Worm (Caenorhabditis elegans) whole organism, dauer: ENCODE results near the gene sedl-1.
"Not testable (repeated sequence)": the region's sequence is repeated elsewhere in the genome, so short reads cannot be mapped to it uniquely, and the experiment has no call there.

Source experiments
- unc-62 ChIP-seq: sonication (generic microtip); optimal IDR thresholded peaks from 2 replicates; lab custom pipeline; 2017; ENCODE audit warnings: missing biosample characterization, missing genetic modification reagents, missing genetic modification characterization

sedl-1 gene

DNA sequence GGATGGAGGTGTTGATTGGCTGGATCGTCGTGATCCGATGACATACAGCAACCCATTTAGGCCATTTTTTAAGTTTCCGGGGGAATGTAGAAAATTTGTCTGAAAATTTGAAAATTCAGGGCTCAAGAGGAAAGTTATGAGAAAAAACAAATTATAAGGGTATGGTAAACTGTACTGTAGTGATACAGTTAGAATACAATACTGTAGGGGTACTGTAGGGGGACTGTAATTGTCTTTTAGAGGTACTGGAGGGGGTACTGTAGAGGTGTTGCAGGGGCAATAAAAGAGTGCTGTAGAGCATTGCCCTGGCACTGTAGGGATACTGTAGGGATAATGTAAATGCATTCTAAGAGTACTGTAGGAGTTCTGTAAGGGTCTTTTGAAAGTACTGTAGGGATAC is 24.6 kb upstream of the sedl-1 start, which contains the start of gene D1005.6:
TSS of gene D1005.6 (minus strand) at position 101 of the 400 bp plus-strand sequence.
- no peak for TF ChIP-seq unc-62

DNA sequence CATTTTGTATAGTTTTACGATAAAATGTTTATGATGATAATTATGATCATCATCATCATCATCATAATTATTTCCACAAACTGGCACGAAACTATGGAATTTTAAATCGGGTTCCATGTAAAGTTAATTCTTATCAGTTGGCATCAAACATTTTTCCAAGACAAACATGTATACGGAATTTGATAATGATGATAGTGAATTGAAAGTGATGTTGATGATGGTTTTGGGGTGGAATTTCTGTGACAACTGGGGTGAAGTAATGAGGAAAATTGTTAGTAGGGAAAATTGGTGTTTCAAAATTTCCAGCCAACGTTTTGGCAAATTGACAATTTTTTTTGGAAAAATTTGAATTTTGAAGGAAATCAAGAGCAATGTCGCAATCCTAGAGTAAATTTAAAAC is 19.7 kb upstream of the sedl-1 start:
- TF ChIP-seq unc-62: no peak

DNA sequence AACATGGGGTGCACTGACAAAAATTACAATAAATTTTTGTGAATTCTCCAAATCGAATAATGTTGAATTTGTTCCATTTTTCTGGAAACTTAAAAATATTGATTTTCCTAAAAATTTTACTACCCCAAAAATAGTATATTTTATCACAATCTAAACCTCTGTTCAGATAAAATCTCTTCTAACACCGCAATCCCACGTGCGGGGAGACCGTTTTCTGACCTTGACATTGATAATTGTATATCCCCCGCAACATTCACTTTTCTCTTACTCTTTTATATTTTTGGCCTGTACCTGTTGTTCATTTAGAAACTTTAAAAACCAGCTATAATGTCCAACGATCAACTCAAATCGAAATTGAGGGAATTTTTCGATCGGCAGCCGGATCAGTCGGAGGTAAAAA is 18.7 kb upstream of the sedl-1 start, which contains the start of gene D1005.2:
TSS of gene D1005.2 (plus strand) at position 230 of the 400 bp plus-strand sequence.
- no peak for TF ChIP-seq unc-62

DNA sequence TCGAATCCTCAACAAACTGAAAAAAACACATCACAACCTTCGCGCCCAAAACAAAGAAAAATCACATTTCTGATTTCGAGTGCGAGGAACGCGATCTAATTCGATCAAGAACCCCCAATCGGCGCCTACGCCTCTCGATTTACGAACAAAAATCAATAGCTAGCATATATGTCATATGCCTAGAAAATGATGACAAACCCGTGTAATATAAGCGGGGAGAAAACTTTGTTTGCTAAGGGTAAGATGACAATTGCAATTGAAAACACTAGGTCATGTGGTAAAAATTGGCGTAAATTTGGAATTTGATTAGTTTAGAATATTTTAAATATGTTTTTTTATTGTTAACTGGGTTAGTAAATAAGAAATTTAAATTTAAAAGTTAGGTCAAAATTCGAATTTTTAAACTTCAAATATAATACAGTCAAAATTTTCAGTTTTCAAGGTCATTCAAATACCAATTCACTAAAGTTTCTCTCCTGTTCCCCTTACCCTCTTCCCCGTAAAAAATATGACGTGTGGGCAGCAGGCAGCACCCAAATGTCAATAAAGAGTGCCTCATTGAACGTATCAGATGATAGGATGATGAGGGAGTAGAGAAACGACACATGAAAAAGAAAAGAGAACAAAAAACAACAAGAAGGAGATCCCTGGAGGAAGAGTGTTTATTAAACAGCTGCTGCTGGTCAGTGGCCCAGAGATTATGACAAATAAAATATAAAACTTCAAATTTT is 16.5 kb upstream of the sedl-1 start:
- no peak for TF ChIP-seq unc-62

DNA sequence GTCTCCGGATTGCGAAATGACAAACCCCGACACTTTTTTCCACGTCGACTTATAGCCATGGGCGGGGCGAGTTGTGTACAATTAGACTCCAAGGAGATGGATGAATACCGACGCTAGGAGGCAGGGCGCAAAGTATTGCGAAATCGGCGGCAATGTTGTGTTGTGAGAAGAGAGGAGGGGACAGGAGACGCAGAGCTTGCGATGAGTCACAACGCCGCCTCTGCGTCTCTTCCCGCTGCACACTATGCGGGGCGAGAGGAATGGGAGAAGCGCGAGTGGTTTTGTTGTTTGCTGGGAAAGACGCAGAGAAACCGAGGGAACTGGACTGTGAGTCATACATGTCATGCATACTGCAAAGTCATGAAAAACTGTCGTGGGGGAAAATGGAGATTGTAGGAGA is 14.3 kb upstream of the sedl-1 start:
- TF ChIP-seq unc-62: no peak

DNA sequence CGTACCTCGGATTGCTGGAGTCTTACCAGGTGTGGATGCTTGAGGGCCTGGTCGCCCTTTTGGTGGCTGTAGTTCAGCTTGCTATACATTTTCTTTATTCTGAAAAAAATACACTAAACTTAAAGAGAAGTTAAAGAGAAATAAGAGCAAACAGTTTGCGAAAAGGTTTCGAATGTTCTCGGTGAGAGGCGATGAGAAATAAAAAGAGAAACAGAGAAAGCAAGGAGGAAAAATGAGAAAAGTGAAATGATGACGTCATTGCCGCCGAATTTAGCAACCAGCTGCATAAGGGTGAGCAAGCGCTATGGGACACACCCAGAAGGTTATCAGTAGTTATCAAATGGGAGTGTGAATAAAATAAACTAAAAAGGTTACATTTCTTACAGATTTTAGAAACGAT is 13.7 kb upstream of the sedl-1 start, which contains the start of gene cebp-1:
TSS of gene cebp-1 (minus strand) at position 99 of the 400 bp plus-strand sequence.
- TF ChIP-seq unc-62: no peak

DNA sequence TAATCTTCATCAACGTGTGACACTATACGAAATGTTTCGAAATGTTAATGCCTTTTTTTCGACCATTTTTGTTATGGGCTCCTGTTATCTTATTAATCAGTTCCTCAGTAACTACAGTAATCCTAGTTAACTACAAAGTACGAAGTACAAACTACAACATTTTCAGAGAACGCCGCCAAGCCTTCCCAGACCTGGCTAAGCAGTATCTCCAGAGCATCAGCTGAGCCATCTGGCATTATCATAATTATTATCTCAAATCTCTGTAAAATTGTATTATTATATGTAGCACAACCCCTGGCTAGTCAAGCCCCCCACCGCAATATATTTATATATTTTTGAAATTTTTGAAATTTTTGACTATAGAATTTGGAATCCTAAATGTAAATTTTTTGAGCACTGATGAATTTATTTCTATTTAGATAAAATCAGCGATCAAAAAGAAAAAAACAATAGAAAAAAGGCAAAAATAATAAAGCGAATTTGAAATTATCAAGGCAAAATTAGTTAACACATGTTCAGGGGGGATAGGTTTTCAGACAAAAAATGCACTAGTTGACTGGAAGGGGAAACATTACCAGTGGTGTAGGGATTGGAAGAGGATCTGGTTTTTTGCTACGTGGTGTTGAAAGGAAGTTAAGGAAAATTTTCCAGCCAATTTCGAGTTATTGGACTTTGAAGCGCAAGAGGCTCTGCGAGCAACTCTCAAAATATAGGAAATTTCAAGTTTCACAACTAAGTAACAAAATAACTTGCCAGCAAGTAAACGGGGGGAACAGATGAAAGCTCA is 11.9 kb upstream of the sedl-1 start:
- TF ChIP-seq unc-62: no peak

DNA sequence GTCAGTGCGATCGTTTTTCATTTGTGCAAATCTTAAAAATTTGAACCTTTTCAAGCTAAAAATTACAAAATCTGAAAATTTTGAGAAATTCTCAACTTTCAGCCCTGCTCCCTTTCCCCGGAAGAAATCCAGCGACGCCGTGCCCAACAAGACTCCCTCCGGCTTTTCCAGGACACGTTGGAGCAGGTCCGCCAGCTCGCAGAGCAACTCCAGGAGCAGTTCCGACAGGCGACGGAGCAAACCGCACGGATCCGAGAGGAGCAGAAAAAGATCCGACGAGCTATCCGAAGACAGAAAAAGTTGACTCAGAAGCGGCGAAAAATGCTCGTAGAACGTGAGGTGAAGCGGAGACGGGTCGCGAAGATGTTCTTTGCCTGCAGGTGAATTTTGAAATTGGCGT is 11.2 kb upstream of the sedl-1 start:
- no peak for TF ChIP-seq unc-62

DNA sequence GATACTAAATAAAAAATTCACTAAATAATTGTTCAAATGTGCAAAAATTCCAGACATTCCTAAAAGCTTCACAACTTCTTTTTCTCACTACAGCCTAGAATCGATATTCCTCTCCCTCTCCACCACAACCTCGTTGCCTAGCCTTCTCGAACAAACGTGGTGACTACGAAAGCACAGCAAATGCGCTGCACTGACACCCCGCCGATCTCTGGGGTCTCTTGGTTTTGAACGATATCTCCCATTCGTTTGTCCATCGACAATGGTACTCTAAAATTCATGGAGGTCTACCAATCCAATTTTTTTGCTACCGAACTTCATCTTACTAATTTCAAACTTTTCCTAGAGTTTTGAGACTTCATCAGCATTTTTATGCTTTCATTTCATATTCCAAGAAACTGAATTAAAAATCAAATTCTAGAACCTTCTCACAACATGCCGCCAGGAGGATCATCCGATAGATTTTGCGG is 10.3 kb upstream of the sedl-1 start, which contains the start of gene W05H7.1:
TSS of gene W05H7.1 (plus strand) at position 417 of the 467 bp plus-strand sequence.
- TF ChIP-seq unc-62: no peak

DNA sequence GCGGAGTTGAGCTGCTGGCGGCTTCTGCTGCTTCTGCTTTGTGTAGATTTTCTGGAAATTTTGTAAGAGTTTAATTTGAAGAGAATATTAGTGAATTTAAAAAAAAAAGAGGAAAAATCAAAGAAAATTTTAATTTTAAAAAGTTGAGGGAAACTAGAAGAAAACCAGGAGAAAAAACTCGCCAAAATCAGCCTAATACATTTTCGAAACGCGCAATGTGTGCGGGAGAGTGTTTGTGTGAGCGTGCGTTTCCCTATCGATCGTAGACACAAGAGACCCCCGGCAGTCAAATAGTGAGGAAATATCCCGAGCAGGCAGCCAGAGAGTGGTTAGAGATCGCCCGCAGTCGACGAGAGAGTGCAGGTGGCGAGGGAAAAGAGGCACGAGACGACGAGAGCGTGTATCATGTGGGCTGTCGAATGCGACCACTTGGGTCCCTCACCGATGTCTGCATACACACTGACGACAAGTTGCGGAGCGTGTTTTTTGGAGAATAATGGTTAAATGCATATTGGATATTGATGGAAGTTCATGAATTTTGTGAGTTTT is 6.6 kb upstream of the sedl-1 start, which contains the start of gene zfp-3:
TSS of gene zfp-3 (minus strand) at position 51 of the 549 bp plus-strand sequence.
- peak; percentile 5 for TF ChIP-seq unc-62

DNA sequence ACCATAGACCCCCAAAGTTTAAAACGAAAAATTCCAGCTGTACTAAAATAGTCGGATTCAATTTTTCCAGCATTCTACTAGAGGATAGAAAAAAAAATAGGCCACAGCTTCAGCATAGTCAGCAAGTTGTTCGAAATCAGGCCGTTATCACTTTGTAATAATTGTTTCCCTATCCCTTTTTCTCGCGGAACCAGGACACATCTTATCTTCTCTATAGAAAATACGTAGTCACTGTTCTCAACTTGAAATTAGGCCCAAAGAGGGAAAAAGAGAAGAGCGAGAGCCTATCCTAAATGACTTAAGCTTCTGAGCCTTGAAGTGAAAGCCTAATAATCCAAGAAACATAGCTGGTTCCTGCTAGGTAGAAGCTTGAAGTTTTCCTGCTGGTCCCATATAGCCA is 5.6 kb upstream of the sedl-1 start:
- no peak for TF ChIP-seq unc-62

DNA sequence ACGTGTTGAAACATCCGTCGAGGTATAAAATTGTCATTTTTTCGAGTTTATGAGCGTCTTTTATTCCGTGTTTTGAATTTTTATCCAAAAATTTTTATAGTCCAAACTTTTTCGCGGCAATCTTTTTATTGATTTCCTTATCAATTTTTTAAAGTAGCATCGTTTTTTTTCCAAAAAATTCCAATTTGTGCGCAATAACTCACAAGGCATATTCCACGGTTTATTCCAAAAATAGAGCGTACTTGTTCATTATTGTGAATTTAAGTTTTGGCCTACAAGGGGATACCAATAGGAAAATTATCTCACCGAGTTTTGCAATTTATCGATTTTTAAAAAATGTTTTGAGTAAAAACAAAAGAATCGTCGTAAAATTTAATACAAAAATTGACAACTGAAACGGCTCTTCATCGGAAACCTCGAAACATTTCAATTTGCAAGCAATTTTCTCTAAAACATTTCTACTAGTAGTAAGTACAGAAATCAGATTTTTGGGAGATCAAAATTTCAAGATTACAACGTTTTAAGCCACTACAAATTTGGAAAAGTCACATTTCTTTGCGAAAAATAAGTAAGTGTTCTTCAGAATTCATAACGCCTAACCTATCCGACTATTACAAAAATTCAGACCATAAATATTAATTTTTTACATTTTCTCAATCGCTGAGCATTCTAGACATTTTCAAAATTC is 3.6 kb upstream of the sedl-1 start:
- TF ChIP-seq unc-62: no peak

DNA sequence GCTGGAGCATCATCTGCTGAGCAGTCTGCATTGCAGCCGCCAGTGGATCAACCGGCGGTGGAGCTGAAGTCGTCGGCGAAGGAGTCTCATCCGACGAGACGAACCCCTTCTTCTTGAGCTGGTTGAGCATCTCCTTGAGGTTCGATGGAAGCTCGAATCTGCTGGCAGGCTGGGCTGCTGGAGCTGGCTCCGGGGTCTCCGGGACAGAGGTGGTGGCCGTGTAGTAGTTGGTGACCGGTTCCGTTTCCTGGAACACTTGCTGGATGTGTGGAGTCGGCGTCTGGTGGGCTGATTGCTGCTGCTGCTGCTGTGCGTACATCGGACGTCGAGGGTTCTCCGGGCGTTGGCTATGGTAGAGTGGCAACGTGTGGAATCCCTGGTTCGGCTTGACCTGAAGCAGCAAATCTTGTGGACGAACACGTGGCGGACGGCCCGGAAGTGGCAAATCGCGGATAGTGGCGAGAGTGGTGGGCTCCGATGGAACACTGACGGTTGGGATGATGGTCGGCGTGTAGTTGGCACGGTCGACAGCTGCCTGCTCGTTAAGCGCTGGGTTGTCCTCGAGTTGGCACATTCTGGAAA is 1.6 kb upstream of the sedl-1 start:
- no peak for TF ChIP-seq unc-62

DNA sequence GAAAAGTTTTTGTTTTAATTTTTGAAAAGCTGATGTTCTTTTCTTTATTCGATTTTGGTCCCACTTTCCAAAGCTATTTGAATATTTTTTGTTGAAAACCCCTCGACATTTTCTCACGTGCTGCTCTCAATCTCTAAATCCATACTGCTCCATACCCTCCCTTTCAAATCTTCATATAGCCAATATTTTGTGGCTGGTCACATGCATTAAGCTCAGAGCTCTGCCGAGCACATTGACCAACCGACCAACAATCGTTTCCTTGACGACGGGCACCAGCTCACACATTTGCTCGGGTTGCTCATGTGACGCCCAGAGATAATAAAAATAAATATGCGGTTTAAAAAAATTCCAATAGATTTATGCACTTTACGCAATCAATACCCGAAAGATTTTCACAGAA is 1.1 kb downstream of the sedl-1 start:
- no peak for TF ChIP-seq unc-62

DNA sequence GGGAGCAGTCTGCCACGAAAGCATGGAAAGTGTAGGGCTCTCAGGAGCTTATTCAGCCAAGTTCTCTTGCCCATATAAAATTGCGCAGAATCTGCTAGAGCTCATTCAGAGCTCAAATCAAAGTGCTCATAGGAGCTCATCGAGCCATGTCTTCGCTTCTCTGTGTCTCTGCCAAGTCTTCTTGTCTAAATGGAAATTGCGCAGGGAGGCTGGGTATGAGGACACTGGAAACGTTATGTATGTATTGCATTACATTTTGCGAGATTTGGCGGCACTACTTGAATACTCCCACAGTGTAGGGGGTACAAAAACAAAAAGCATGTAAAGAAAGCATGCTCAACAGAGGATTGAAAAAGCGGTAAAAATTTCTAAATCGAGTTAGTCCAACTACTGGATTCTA is 3.0 kb downstream of the sedl-1 start:
- no peak for TF ChIP-seq unc-62

DNA sequence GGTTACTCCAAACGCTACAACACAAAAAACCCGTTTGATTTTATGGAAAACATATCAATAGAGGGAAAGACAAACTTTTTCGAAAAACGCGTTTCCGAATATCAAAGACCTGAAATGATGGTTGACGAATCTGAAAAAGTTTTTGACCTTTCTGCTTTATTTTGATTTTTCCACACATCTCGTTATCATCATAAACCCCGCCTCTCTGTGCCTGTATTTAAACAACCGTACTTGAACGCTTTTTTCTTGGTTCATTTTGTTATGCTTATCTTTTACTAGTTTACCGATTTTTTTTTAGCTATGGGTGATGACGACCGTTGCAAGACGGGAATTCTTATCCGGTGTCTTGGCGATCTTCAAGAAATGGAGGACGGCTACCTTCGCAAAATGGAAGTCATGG is 9.4 kb downstream of the sedl-1 start, which contains the start of gene F19G12.1:
TSS of gene F19G12.1 (plus strand) at position 301 of the 400 bp plus-strand sequence.
- not testable (repeated sequence) for TF ChIP-seq unc-62
